Fruit fly (Drosophila melanogaster) whole organism, embryonic: ENCODE results near the gene CG4953.
A peak's percentile ranks its signal among the peaks of the same experiment; 100 is the strongest.

Experiments used
- Aef1 ChIP-seq: fragments of 200-800 bp; sonication (Bioruptor generic); IDR thresholded peaks from 3 replicates; pipeline ENCODE4 v1.3.6; 2022; ENCODE audit warnings: missing biosample characterization, missing genetic modification characterization
- Awh ChIP-seq: fragments of 200-800 bp; sonication (Bioruptor generic); IDR thresholded peaks from 2 replicates; pipeline ENCODE4, ENCODE4 v1.3.6; 2022; ENCODE audit warnings: missing biosample characterization, missing genetic modification characterization
- C15 ChIP-seq: fragments of 200-800 bp; sonication (Bioruptor generic); IDR thresholded peaks from 3 replicates; pipeline ENCODE4 v1.3.6; 2022; ENCODE audit warnings: missing biosample characterization, missing genetic modification characterization
- CG10366 ChIP-seq: fragments of 200-800 bp; sonication (Bioruptor generic); IDR thresholded peaks from 2 replicates; pipeline ENCODE4 v1.3.6; 2022; ENCODE audit warnings: missing biosample characterization, missing genetic modification characterization
- CG12659 ChIP-seq: fragments of 200-800 bp; sonication (Bioruptor generic); optimal IDR thresholded peaks from 3 replicates; lab custom pipeline; 2017; ENCODE audit warnings: mild to moderate bottlenecking, missing biosample characterization, missing genetic modification reagents, missing genetic modification characterization
- CG13123 ChIP-seq: fragments of 200-800 bp; sonication (Bioruptor generic); optimal IDR thresholded peaks from 2 replicates; lab custom pipeline; 2016; ENCODE audit warnings: missing biosample characterization, missing genetic modification characterization
- CG13424 ChIP-seq: fragments of 200-800 bp; sonication (Bioruptor generic); optimal IDR thresholded peaks from 2 replicates; lab custom pipeline; 2019; ENCODE audit warnings: missing biosample characterization, mild to moderate bottlenecking, missing genetic modification characterization, moderate library complexity
- CG13775 ChIP-seq: fragments of 200-800 bp; sonication (Bioruptor generic); optimal IDR thresholded peaks from 3 replicates; lab custom pipeline; 2017; ENCODE audit warnings: missing biosample characterization, mild to moderate bottlenecking, missing genetic modification characterization
- CG17328 ChIP-seq: fragments of 200-800 bp; sonication (Bioruptor generic); IDR thresholded peaks from 2 replicates; pipeline ENCODE4 v1.3.6; 2022; ENCODE audit warnings: missing biosample characterization, missing genetic modification characterization
- CG1832 ChIP-seq: fragments of 200-800 bp; sonication (Bioruptor generic); optimal IDR thresholded peaks from 2 replicates; lab custom pipeline; 2017; ENCODE audit warnings: missing biosample characterization, mild to moderate bottlenecking, missing genetic modification characterization, inconsistent platforms
- CG18764 ChIP-seq: fragments of 200-800 bp; sonication (Bioruptor generic); optimal IDR thresholded peaks from 3 replicates; lab custom pipeline; 2016; ENCODE audit warnings: missing biosample characterization, missing genetic modification characterization
- CG31441 ChIP-seq: fragments of 200-800 bp; sonication (Bioruptor generic); IDR thresholded peaks from 2 replicates; pipeline ENCODE4 v1.3.6; 2022; ENCODE audit warnings: missing biosample characterization, missing genetic modification characterization
- CG32772 ChIP-seq: fragments of 200-800 bp; sonication (Bioruptor generic); IDR thresholded peaks from 2 replicates; pipeline ENCODE4 v1.3.6; 2022; ENCODE audit warnings: missing biosample characterization, missing genetic modification characterization
- CG4328 ChIP-seq: fragments of 200-800 bp; sonication (Bioruptor generic); optimal IDR thresholded peaks from 3 replicates; lab custom pipeline; 2017; ENCODE audit warnings: missing biosample characterization, missing genetic modification reagents, missing genetic modification characterization
- CG6683 ChIP-seq: fragments of 200-800 bp; sonication (Bioruptor generic); optimal IDR thresholded peaks from 2 replicates; lab custom pipeline; 2017; ENCODE audit warnings: missing biosample characterization, mild to moderate bottlenecking, missing genetic modification characterization, missing genetic modification reagents
- CG6854 ChIP-seq: fragments of 200-800 bp; sonication (Bioruptor generic); optimal IDR thresholded peaks from 3 replicates; lab custom pipeline; 2017; ENCODE audit warnings: missing biosample characterization, mild to moderate bottlenecking, missing genetic modification characterization
- CG7357 ChIP-seq: fragments of 200-800 bp; sonication (Bioruptor generic); IDR thresholded peaks from 3 replicates; pipeline ENCODE4 v1.3.6; 2022; ENCODE audit warnings: missing biosample characterization, missing genetic modification characterization
- CG8089 ChIP-seq: fragments of 200-800 bp; sonication (Bioruptor generic); optimal IDR thresholded peaks from 3 replicates; lab custom pipeline; 2016; ENCODE audit warnings: missing biosample characterization, missing genetic modification characterization
- CG9797 ChIP-seq: fragments of 200-800 bp; sonication (Bioruptor generic); optimal IDR thresholded peaks from 3 replicates; lab custom pipeline; 2018; ENCODE audit warnings: missing biosample characterization, mild to moderate bottlenecking, missing genetic modification characterization
- E2f1 ChIP-seq: fragments of 200-800 bp; sonication (Bioruptor generic); IDR thresholded peaks from 2 replicates; pipeline ENCODE4 v1.3.6; 2022; ENCODE audit warnings: missing biosample characterization, missing genetic modification characterization
- Fer2 ChIP-seq: fragments of 200-800 bp; sonication (Bioruptor generic); optimal IDR thresholded peaks from 2 replicates; lab custom pipeline; 2018; ENCODE audit warnings: missing biosample characterization, mild to moderate bottlenecking, missing genetic modification characterization, moderate library complexity
- HLH3B ChIP-seq: fragments of 200-800 bp; sonication (Bioruptor generic); IDR thresholded peaks from 2 replicates; pipeline ENCODE4 v1.3.6; 2022; ENCODE audit warnings: missing biosample characterization, missing genetic modification characterization
- HmgZ ChIP-seq: fragments of 200-800 bp; sonication (Bioruptor generic); optimal IDR thresholded peaks from 2 replicates; lab custom pipeline; 2018; ENCODE audit warnings: missing biosample characterization, mild to moderate bottlenecking, missing genetic modification characterization
- Hr3 ChIP-seq: fragments of 200-800 bp; sonication (Bioruptor generic); optimal IDR thresholded peaks from 3 replicates; lab custom pipeline; 2016; ENCODE audit warnings: missing biosample characterization, missing genetic modification characterization
- Hr39 ChIP-seq: fragments of >200 bp; optimal IDR thresholded peaks from 2 replicates; lab custom pipeline; 2017
- Hsf ChIP-seq: fragments of 200-800 bp; sonication (Bioruptor generic); optimal IDR thresholded peaks from 3 replicates; lab custom pipeline; 2016; ENCODE audit warnings: missing biosample characterization, missing genetic modification characterization
- MBD-R2 ChIP-seq: fragments of 200-800 bp; sonication (Bioruptor generic); IDR thresholded peaks from 2 replicates; pipeline ENCODE4 v1.3.6; 2022; ENCODE audit warnings: missing biosample characterization, missing genetic modification characterization
- Meics ChIP-seq: fragments of 200-800 bp; sonication (Bioruptor generic); optimal IDR thresholded peaks from 2 replicates; lab custom pipeline; 2017; ENCODE audit warnings: missing biosample characterization, mild to moderate bottlenecking, missing genetic modification characterization
- Mes4 ChIP-seq: fragments of 200-800 bp; sonication (Bioruptor generic); optimal IDR thresholded peaks from 2 replicates; lab custom pipeline; 2016; ENCODE audit warnings: missing biosample characterization, missing genetic modification characterization
- NFAT ChIP-seq: fragments of 200-800 bp; sonication (Bioruptor generic); IDR thresholded peaks from 2 replicates; pipeline ENCODE4 v1.3.6; 2022; ENCODE audit warnings: missing biosample characterization, missing genetic modification characterization
- Ptx1 ChIP-seq: fragments of 200-800 bp; sonication (Bioruptor generic); IDR thresholded peaks from 2 replicates; pipeline ENCODE4 v1.3.6; 2022; ENCODE audit warnings: missing biosample characterization, missing genetic modification characterization
- Ravus ChIP-seq: fragments of 200-800 bp; sonication (Bioruptor generic); IDR thresholded peaks from 2 replicates; pipeline ENCODE4 v1.3.6; 2022; ENCODE audit warnings: missing biosample characterization, missing genetic modification characterization
- ab ChIP-seq: fragments of 200-800 bp; sonication (Bioruptor generic); optimal IDR thresholded peaks from 2 replicates; lab custom pipeline; 2016; ENCODE audit warnings: missing biosample characterization, missing genetic modification characterization
- bigmax ChIP-seq: fragments of 200-800 bp; sonication (Bioruptor generic); optimal IDR thresholded peaks from 2 replicates; lab custom pipeline; 2018; ENCODE audit warnings: missing biosample characterization, mild to moderate bottlenecking, missing genetic modification characterization
- cad ChIP-seq: fragments of >200 bp; optimal IDR thresholded peaks from 2 replicates; lab custom pipeline; 2017; ENCODE audit warnings: missing biosample characterization, missing genetic modification characterization
- cg ChIP-seq: fragments of 200-800 bp; sonication (Bioruptor generic); optimal IDR thresholded peaks from 3 replicates; lab custom pipeline; 2019; ENCODE audit warnings: missing biosample characterization, mild to moderate bottlenecking, missing genetic modification characterization, moderate library complexity
- chn ChIP-seq: fragments of 200-800 bp; sonication (Bioruptor generic); optimal IDR thresholded peaks from 2 replicates; lab custom pipeline; 2016; ENCODE audit warnings: missing biosample characterization, missing genetic modification characterization
- crol ChIP-seq: fragments of 200-800 bp; sonication (Bioruptor generic); IDR thresholded peaks from 2 replicates; pipeline ENCODE4 v1.3.6; 2022; ENCODE audit warnings: missing biosample characterization, missing genetic modification characterization
- crp ChIP-seq, 2 experiments: fragments of 200-800 bp; sonication (Bioruptor generic); optimal IDR thresholded peaks; 2 replicates in 1 of 2; 3 replicates in 1 of 2; lab custom pipeline; 2017; ENCODE audit warnings: missing biosample characterization in 2 of 2, missing genetic modification characterization in 2 of 2, mild to moderate bottlenecking in 1 of 2, moderate library complexity in 1 of 2
- da ChIP-seq: fragments of 200-800 bp; sonication (Bioruptor generic); optimal IDR thresholded peaks from 2 replicates; lab custom pipeline; 2016; ENCODE audit warnings: missing biosample characterization, missing genetic modification characterization
- dimm ChIP-seq: fragments of 200-800 bp; sonication (Bioruptor generic); IDR thresholded peaks from 2 replicates; pipeline ENCODE4 v1.3.6; 2022; ENCODE audit warnings: missing biosample characterization, missing genetic modification characterization
- dpn ChIP-seq, 2 experiments: fragments of 200-800 bp; sonication (Bioruptor generic); optimal IDR thresholded peaks; 3 replicates each; lab custom pipeline; 2016; ENCODE audit warnings: missing biosample characterization in 2 of 2, missing genetic modification characterization in 2 of 2
- en ChIP-seq: fragments of 200-800 bp; sonication (Bioruptor generic); optimal IDR thresholded peaks from 2 replicates; lab custom pipeline; 2016; ENCODE audit warnings: missing biosample characterization, missing genetic modification characterization
- grau ChIP-seq: fragments of 200-800 bp; optimal IDR thresholded peaks from 3 replicates; lab custom pipeline; 2019; ENCODE audit warnings: missing biosample characterization, mild to moderate bottlenecking, missing genetic modification characterization, moderate library complexity
- her ChIP-seq: fragments of 200-800 bp; sonication (Bioruptor generic); optimal IDR thresholded peaks from 2 replicates; lab custom pipeline; 2016; ENCODE audit warnings: missing biosample characterization, missing genetic modification characterization
- lola ChIP-seq, 3 experiments: fragments of >200 bp in 2 of 3; fragments of 200-800 bp in 1 of 3; sonication (Bioruptor generic) in 1 of 3; optimal IDR thresholded peaks; 2 replicates each; lab custom pipeline; 2017 to 2019; ENCODE audit warnings: missing biosample characterization in 3 of 3, missing genetic modification characterization in 3 of 3, mild to moderate bottlenecking in 1 of 3, moderate library complexity in 1 of 3
- nmo ChIP-seq: fragments of 200-800 bp; sonication (Bioruptor generic); optimal IDR thresholded peaks from 2 replicates; lab custom pipeline; 2018; ENCODE audit warnings: missing biosample characterization, mild to moderate bottlenecking, missing genetic modification characterization, moderate library complexity
- otp ChIP-seq: fragments of 200-800 bp; sonication (Bioruptor generic); IDR thresholded peaks from 3 replicates; pipeline ENCODE4, ENCODE4 v1.3.6; 2022; ENCODE audit warnings: missing biosample characterization, missing genetic modification characterization
- pzg ChIP-seq: fragments of 200-800 bp; sonication (Bioruptor generic); optimal IDR thresholded peaks from 3 replicates; lab custom pipeline; 2018; ENCODE audit warnings: missing biosample characterization, mild to moderate bottlenecking, missing genetic modification characterization, moderate library complexity
- rib ChIP-seq: fragments of 200-800 bp; sonication (Bioruptor generic); IDR thresholded peaks from 2 replicates; pipeline ENCODE4 v1.3.6; 2022; ENCODE audit warnings: missing biosample characterization, missing genetic modification characterization
- sna ChIP-seq: fragments of 200-800 bp; sonication (Bioruptor generic); IDR thresholded peaks from 2 replicates; pipeline ENCODE4 v1.3.6; 2022; ENCODE audit warnings: missing biosample characterization, missing genetic modification characterization; ENCODE audit not compliant: partially characterized antibody
- usp ChIP-seq: fragments of >200 bp; optimal IDR thresholded peaks from 2 replicates; lab custom pipeline; 2017; ENCODE audit warnings: missing biosample characterization, missing genetic modification characterization
- zen ChIP-seq: fragments of 200-800 bp; sonication (Bioruptor generic); optimal IDR thresholded peaks from 3 replicates; lab custom pipeline; 2018; ENCODE audit warnings: missing biosample characterization, mild to moderate bottlenecking, missing genetic modification characterization, moderate library complexity

The CG4953 gene

DNA sequence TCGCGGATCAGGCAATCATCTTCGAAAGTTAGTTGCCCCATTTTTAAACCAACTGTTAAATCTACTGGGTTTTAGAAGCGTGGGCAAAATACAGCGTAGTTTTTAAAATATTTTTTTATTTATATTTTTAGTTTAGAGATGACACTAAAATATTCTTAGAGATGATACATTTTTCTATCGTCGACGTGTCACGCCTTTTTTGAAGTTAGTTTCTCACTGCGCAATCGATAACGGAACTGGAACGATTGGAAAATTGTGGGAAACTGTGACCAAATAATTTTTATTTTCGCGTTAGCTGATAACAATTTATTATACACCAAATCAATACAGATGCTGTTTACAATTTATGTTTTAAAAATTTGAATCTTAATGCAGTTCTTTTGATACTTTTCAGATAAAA, 12.2 kb downstream of the CG4953 start, which contains the start of gene Utx (continued):
- no peak for TF ChIP-seq Ravus
- peak; percentile 61; the same call in 1 of the 2 replicates for TF ChIP-seq sna (GFP tag; lab: Robert Waterston, UW)
- TF ChIP-seq rib (GFP tag; lab: Robert Waterston, UW), result no peak
- no peak for TF ChIP-seq bigmax (GFP tag; lab: Kevin White, UChicago)
- TF ChIP-seq CG12659 (GFP tag; lab: Kevin White, UChicago), result peak; percentile 45
- TF ChIP-seq CG10366 (GFP tag; lab: Robert Waterston, UW), result no peak
- no peak for TF ChIP-seq otp (GFP tag; lab: Robert Waterston, UW)
- TF ChIP-seq Hr39, result no peak
- TF ChIP-seq nmo (GFP tag; lab: Kevin White, UChicago), result no peak
- TF ChIP-seq grau, result no peak
- TF ChIP-seq Awh (GFP tag; lab: Robert Waterston, UW), result no peak
- TF ChIP-seq CG6854 (GFP tag; lab: Kevin White, UChicago), result no peak
- no peak for TF ChIP-seq her (GFP tag; lab: Kevin White, UChicago)
- no peak for TF ChIP-seq CG32772 (GFP tag; lab: Robert Waterston, UW)
- peak; percentile 89 for TF ChIP-seq CG7357 (GFP tag; lab: Robert Waterston, UW)
- TF ChIP-seq C15 (GFP tag; lab: Robert Waterston, UW), result no peak
- TF ChIP-seq CG17328 (GFP tag; lab: Robert Waterston, UW), result no peak
- TF ChIP-seq CG13123 (GFP tag; lab: Kevin White, UChicago), result no peak
- no peak for TF ChIP-seq NFAT (GFP tag; lab: Robert Waterston, UW)
- no peak for TF ChIP-seq da
- no peak for TF ChIP-seq CG31441 (GFP tag; lab: Robert Waterston, UW)
- TF ChIP-seq cad (GFP tag; lab: Kevin White, UChicago), result no peak
- no peak for TF ChIP-seq cg (GFP tag; lab: Kevin White, UChicago)
- no peak for TF ChIP-seq crol
- TF ChIP-seq chn (GFP tag; lab: Kevin White, UChicago), result no peak
- peak; percentile 3 for TF ChIP-seq HmgZ
- TF ChIP-seq CG13424 (tag; lab: Kevin White, UChicago), result no peak
- TF ChIP-seq Fer2 (tag; lab: Kevin White, UChicago), result no peak
- no peak for TF ChIP-seq Hsf (GFP tag; lab: Kevin White, UChicago)
- no peak for TF ChIP-seq Hr3
- no peak for TF ChIP-seq Ptx1 (GFP tag; lab: Robert Waterston, UW)
- TF ChIP-seq E2f1 (GFP tag; lab: Robert Waterston, UW), result no peak
- no peak for TF ChIP-seq Aef1 (GFP tag; lab: Robert Waterston, UW)
- TF ChIP-seq CG6683 (GFP tag; lab: Kevin White, UChicago), result no peak
- TF ChIP-seq dpn (GFP tag; optimal IDR thresholded peaks at IDR 0.05; lab: Kevin White, UChicago), result no peak
- no peak for TF ChIP-seq usp
- no peak for TF ChIP-seq Meics (GFP tag; lab: Kevin White, UChicago)
- no peak for TF ChIP-seq crp (GFP tag; optimal IDR thresholded peaks at IDR 0.05; lab: Kevin White, UChicago)
- TF ChIP-seq CG13775 (GFP tag; lab: Kevin White, UChicago), result no peak
- TF ChIP-seq CG4328, result no peak
- TF ChIP-seq Mes4 (GFP tag; lab: Kevin White, UChicago), result no peak
- no peak for TF ChIP-seq CG8089
- no peak for TF ChIP-seq CG9797 (GFP tag; lab: Kevin White, UChicago)
- no peak for TF ChIP-seq CG1832
- no peak for TF ChIP-seq dimm (GFP tag; lab: Robert Waterston, UW)
- no peak for TF ChIP-seq HLH3B (GFP tag; lab: Robert Waterston, UW)
- peak; percentile 77 for TF ChIP-seq pzg (GFP tag; lab: Kevin White, UChicago)
- TF ChIP-seq ab (GFP tag; lab: Kevin White, UChicago), result no peak
- TF ChIP-seq MBD-R2 (GFP tag; lab: Robert Waterston, UW), result peak; percentile 33; the same call in 1 of the 2 replicates
- TF ChIP-seq zen (tag; lab: Kevin White, UChicago), result no peak
- TF ChIP-seq en (GFP tag; lab: Kevin White, UChicago), result no peak
- no peak for TF ChIP-seq lola (GFP tag; optimal IDR thresholded peaks at IDR 0.05; lab: Kevin White, UChicago)
- no peak for TF ChIP-seq CG18764 (GFP tag; lab: Kevin White, UChicago)
